Fruit fly (Drosophila melanogaster) whole organism, prepupa: ENCODE measurements around the gene oaf.

ENCODE experiments used
- Blimp-1 ChIP-seq: fragments of 200-800 bp; sonication (Bioruptor generic); optimal IDR thresholded peaks from 3 replicates; lab custom pipeline; 2017; ENCODE audit warnings: missing biosample characterization, missing genetic modification characterization, mild to moderate bottlenecking, moderate library complexity, missing genetic modification reagents
- CG10631 ChIP-seq: fragments of 200-800 bp; sonication (Bioruptor generic); optimal IDR thresholded peaks from 2 replicates; lab custom pipeline; 2016; ENCODE audit warnings: missing biosample characterization, missing genetic modification characterization
- CG11294 ChIP-seq: fragments of 200-800 bp; sonication (Bioruptor generic); IDR thresholded peaks from 2 replicates; pipeline ENCODE4 v1.3.6; 2022; ENCODE audit warnings: missing biosample characterization, missing genetic modification characterization
- CG11762 ChIP-seq: fragments of 200-800 bp; sonication (Bioruptor generic); optimal IDR thresholded peaks from 3 replicates; lab custom pipeline; 2016; ENCODE audit warnings: missing biosample characterization, missing genetic modification characterization; ENCODE audit not compliant: insufficient read depth
- CG11902 ChIP-seq: fragments of 200-800 bp; sonication (Bioruptor generic); optimal IDR thresholded peaks from 3 replicates; lab custom pipeline; 2016; ENCODE audit warnings: missing biosample characterization, missing genetic modification characterization
- CG15336 ChIP-seq: fragments of 200-800 bp; sonication (Bioruptor generic); IDR thresholded peaks from 2 replicates; pipeline ENCODE4 v1.3.6; 2022; ENCODE audit warnings: missing biosample characterization, missing genetic modification characterization
- CG1621 ChIP-seq: fragments of 200-800 bp; sonication (Bioruptor generic); optimal IDR thresholded peaks from 3 replicates; lab custom pipeline; 2018; ENCODE audit warnings: missing biosample characterization, mild to moderate bottlenecking, missing genetic modification characterization
- CG16779 ChIP-seq: fragments of 200-800 bp; sonication (Bioruptor generic); optimal IDR thresholded peaks from 3 replicates; lab custom pipeline; 2017; ENCODE audit warnings: missing biosample characterization, mild to moderate bottlenecking, missing genetic modification characterization
- CG3032 ChIP-seq: fragments of 200-800 bp; optimal IDR thresholded peaks from 2 replicates; lab custom pipeline; 2019; ENCODE audit warnings: missing biosample characterization, mild to moderate bottlenecking, missing genetic modification characterization, moderate library complexity
- CG31627 ChIP-seq: fragments of 200-800 bp; sonication (Bioruptor generic); optimal IDR thresholded peaks from 3 replicates; lab custom pipeline; 2016; ENCODE audit warnings: missing biosample characterization, missing genetic modification characterization
- CG32006 ChIP-seq: fragments of 200-800 bp; sonication (Bioruptor generic); optimal IDR thresholded peaks from 3 replicates; lab custom pipeline; 2017; ENCODE audit warnings: missing biosample characterization, mild to moderate bottlenecking, missing genetic modification characterization
- CG34406 ChIP-seq: fragments of 200-800 bp; sonication (Bioruptor generic); optimal IDR thresholded peaks from 3 replicates; lab custom pipeline; 2016; ENCODE audit warnings: missing biosample characterization, missing genetic modification characterization
- CG3919 ChIP-seq: fragments of 200-800 bp; sonication (Bioruptor generic); optimal IDR thresholded peaks from 3 replicates; lab custom pipeline; 2016; ENCODE audit warnings: missing biosample characterization, missing genetic modification characterization
- CG4318 ChIP-seq: fragments of 200-800 bp; sonication (Bioruptor generic); optimal IDR thresholded peaks from 3 replicates; lab custom pipeline; 2017; ENCODE audit warnings: missing biosample characterization, mild to moderate bottlenecking, missing genetic modification characterization
- CG6163 ChIP-seq: fragments of 200-800 bp; sonication (Bioruptor generic); IDR thresholded peaks from 3 replicates; pipeline ENCODE4 v1.3.6; 2022; ENCODE audit warnings: missing biosample characterization, missing genetic modification characterization
- CG6276 ChIP-seq: fragments of 200-800 bp; sonication (Bioruptor generic); optimal IDR thresholded peaks from 2 replicates; lab custom pipeline; 2017; ENCODE audit warnings: missing biosample characterization, mild to moderate bottlenecking, missing genetic modification characterization
- CG6808 ChIP-seq: fragments of 200-800 bp; sonication (Bioruptor generic); optimal IDR thresholded peaks from 3 replicates; lab custom pipeline; 2017; ENCODE audit warnings: missing biosample characterization, missing genetic modification characterization, mild to moderate bottlenecking, moderate library complexity, missing genetic modification reagents
- CG6854 ChIP-seq: fragments of 200-800 bp; sonication (Bioruptor generic); optimal IDR thresholded peaks from 2 replicates; lab custom pipeline; 2017; ENCODE audit warnings: missing biosample characterization, mild to moderate bottlenecking, missing genetic modification characterization
- CG7368 ChIP-seq: fragments of 200-800 bp; sonication (Bioruptor generic); optimal IDR thresholded peaks from 3 replicates; lab custom pipeline; 2016; ENCODE audit warnings: missing biosample characterization, missing genetic modification characterization
- CG8119 ChIP-seq: fragments of 200-800 bp; sonication (Bioruptor generic); IDR thresholded peaks from 3 replicates; pipeline ENCODE4 v1.3.6; 2022; ENCODE audit warnings: missing biosample characterization, missing genetic modification characterization
- CG8319 ChIP-seq: fragments of 200-800 bp; sonication (Bioruptor generic); optimal IDR thresholded peaks from 3 replicates; lab custom pipeline; 2016; ENCODE audit warnings: missing biosample characterization, missing genetic modification characterization
- CG8632 ChIP-seq: fragments of 200-800 bp; sonication (Bioruptor generic); optimal IDR thresholded peaks from 3 replicates; lab custom pipeline; 2016; ENCODE audit warnings: missing biosample characterization, missing genetic modification characterization
- Eip75B ChIP-seq: fragments of 200-800 bp; sonication (Bioruptor generic); optimal IDR thresholded peaks from 3 replicates; lab custom pipeline; 2016; ENCODE audit warnings: missing biosample characterization, missing genetic modification characterization
- Eip78C ChIP-seq: fragments of 200-800 bp; sonication (Bioruptor generic); peaks from one replicate; lab custom pipeline; 2016; ENCODE audit warnings: missing biosample characterization, missing genetic modification characterization
- Eip93F ChIP-seq: fragments of 200-800 bp; sonication (Bioruptor generic); optimal IDR thresholded peaks from 2 replicates; lab custom pipeline; 2016; ENCODE audit warnings: missing biosample characterization, mild to moderate bottlenecking, missing genetic modification characterization
- Ets21C ChIP-seq: fragments of 200-800 bp; sonication (Bioruptor generic); optimal IDR thresholded peaks from 3 replicates; lab custom pipeline; 2016; ENCODE audit warnings: missing biosample characterization, missing genetic modification characterization
- Ets96B ChIP-seq: fragments of 200-800 bp; optimal IDR thresholded peaks from 2 replicates; lab custom pipeline; 2019; ENCODE audit warnings: missing biosample characterization, mild to moderate bottlenecking, missing genetic modification characterization, moderate library complexity
- Gug ChIP-seq: fragments of 200-800 bp; sonication (Bioruptor generic); IDR thresholded peaks from 2 replicates; pipeline ENCODE4 v1.3.6; 2022; ENCODE audit warnings: missing biosample characterization, missing genetic modification characterization
- Hr39 ChIP-seq: fragments of 200-800 bp; sonication (Bioruptor generic); optimal IDR thresholded peaks from 2 replicates; lab custom pipeline; 2016; ENCODE audit warnings: missing biosample characterization, missing genetic modification characterization
- Hr4 ChIP-seq: fragments of 200-800 bp; sonication (Bioruptor generic); optimal IDR thresholded peaks from 3 replicates; lab custom pipeline; 2016; ENCODE audit warnings: missing biosample characterization, missing genetic modification characterization
- Lpt ChIP-seq: fragments of 200-800 bp; sonication (Bioruptor generic); optimal IDR thresholded peaks from 3 replicates; lab custom pipeline; 2016; ENCODE audit warnings: missing biosample characterization, missing genetic modification characterization
- Met ChIP-seq: fragments of 200-800 bp; sonication (Bioruptor generic); optimal IDR thresholded peaks from 3 replicates; lab custom pipeline; 2016; ENCODE audit warnings: missing biosample characterization, missing genetic modification characterization
- OdsH ChIP-seq: fragments of 200-800 bp; sonication (Bioruptor generic); optimal IDR thresholded peaks from 3 replicates; lab custom pipeline; 2016; ENCODE audit warnings: missing biosample characterization, missing genetic modification characterization
- Smox ChIP-seq: fragments of 200-800 bp; sonication (Bioruptor generic); optimal IDR thresholded peaks from 3 replicates; lab custom pipeline; 2016; ENCODE audit warnings: missing biosample characterization, missing genetic modification characterization
- Sox102F ChIP-seq: fragments of 200-800 bp; sonication (Bioruptor generic); optimal IDR thresholded peaks from 2 replicates; lab custom pipeline; 2016; ENCODE audit warnings: missing biosample characterization, mild to moderate bottlenecking, missing genetic modification characterization
- Sox14 ChIP-seq: fragments of 200-800 bp; sonication (Bioruptor generic); optimal IDR thresholded peaks from 3 replicates; lab custom pipeline; 2016; ENCODE audit warnings: missing biosample characterization, missing genetic modification characterization
- Sox15 ChIP-seq: fragments of 200-800 bp; sonication (Bioruptor generic); optimal IDR thresholded peaks from 3 replicates; lab custom pipeline; 2016; ENCODE audit warnings: missing biosample characterization, missing genetic modification characterization
- achi ChIP-seq: fragments of 200-800 bp; sonication (Bioruptor generic); optimal IDR thresholded peaks from 3 replicates; lab custom pipeline; 2016; ENCODE audit warnings: missing biosample characterization, missing genetic modification characterization
- acj6 ChIP-seq: fragments of 200-800 bp; sonication (Bioruptor generic); optimal IDR thresholded peaks from 3 replicates; lab custom pipeline; 2016; ENCODE audit warnings: missing biosample characterization, missing genetic modification characterization
- cyc ChIP-seq: fragments of 200-800 bp; sonication (Bioruptor generic); optimal IDR thresholded peaks from 3 replicates; lab custom pipeline; 2016; ENCODE audit warnings: missing biosample characterization, missing genetic modification characterization
- dac ChIP-seq: fragments of 200-800 bp; sonication (Bioruptor generic); optimal IDR thresholded peaks from 2 replicates; lab custom pipeline; 2017; ENCODE audit warnings: missing biosample characterization, mild to moderate bottlenecking, missing genetic modification characterization
- dsx ChIP-seq: fragments of 200-800 bp; optimal IDR thresholded peaks from 3 replicates; lab custom pipeline; 2019; ENCODE audit warnings: missing biosample characterization, mild to moderate bottlenecking, missing genetic modification characterization, moderate library complexity; ENCODE audit not compliant: poor library complexity, severe bottlenecking
- eg ChIP-seq: fragments of 200-800 bp; sonication (Bioruptor generic); IDR thresholded peaks from 3 replicates; pipeline ENCODE4 v1.3.6; 2022; ENCODE audit warnings: missing biosample characterization, missing genetic modification characterization
- esn ChIP-seq: fragments of 200-800 bp; sonication (Bioruptor generic); optimal IDR thresholded peaks from 2 replicates; lab custom pipeline; 2016; ENCODE audit warnings: missing biosample characterization, mild to moderate bottlenecking, missing genetic modification characterization, moderate library complexity
- fd85E ChIP-seq: fragments of 200-800 bp; sonication (Bioruptor generic); optimal IDR thresholded peaks from 3 replicates; lab custom pipeline; 2016; ENCODE audit warnings: missing biosample characterization, missing genetic modification characterization
- fkh ChIP-seq: fragments of 200-800 bp; sonication (Bioruptor generic); optimal IDR thresholded peaks from 3 replicates; lab custom pipeline; 2017; ENCODE audit warnings: missing biosample characterization, mild to moderate bottlenecking, missing genetic modification characterization, moderate library complexity
- lz ChIP-seq: fragments of 200-800 bp; sonication (Bioruptor generic); optimal IDR thresholded peaks from 3 replicates; lab custom pipeline; 2016; ENCODE audit warnings: missing biosample characterization, missing genetic modification characterization
- pdm3 ChIP-seq: fragments of 200-800 bp; sonication (Bioruptor generic); optimal IDR thresholded peaks from 3 replicates; lab custom pipeline; 2016; ENCODE audit warnings: missing biosample characterization, missing genetic modification characterization
- salr ChIP-seq, 2 experiments: fragments of 200-800 bp; sonication (Bioruptor generic); optimal IDR thresholded peaks; 3 replicates each; lab custom pipeline; 2016 to 2018; ENCODE audit warnings: missing biosample characterization in 2 of 2, missing genetic modification characterization in 2 of 2, mild to moderate bottlenecking in 1 of 2
- ss ChIP-seq, 2 experiments: fragments of 200-800 bp; sonication (Bioruptor generic); optimal IDR thresholded peaks; 2 replicates in 1 of 2; 3 replicates in 1 of 2; lab custom pipeline; 2017 to 2018; ENCODE audit warnings: mild to moderate bottlenecking in 2 of 2, missing biosample characterization in 2 of 2, missing genetic modification characterization in 2 of 2, moderate library complexity in 1 of 2
- svp ChIP-seq: fragments of 200-800 bp; sonication (Bioruptor generic); peaks from one replicate; lab custom pipeline; 2016; ENCODE audit warnings: missing biosample characterization, missing genetic modification characterization
- topi ChIP-seq: fragments of 200-800 bp; sonication (Bioruptor generic); optimal IDR thresholded peaks from 3 replicates; lab custom pipeline; 2016; ENCODE audit warnings: missing biosample characterization, missing genetic modification characterization
- vri ChIP-seq: fragments of 200-800 bp; sonication (Bioruptor generic); optimal IDR thresholded peaks from 3 replicates; lab custom pipeline; 2016; ENCODE audit warnings: missing biosample characterization, mild to moderate bottlenecking, missing genetic modification characterization

Gene oaf

DNA sequence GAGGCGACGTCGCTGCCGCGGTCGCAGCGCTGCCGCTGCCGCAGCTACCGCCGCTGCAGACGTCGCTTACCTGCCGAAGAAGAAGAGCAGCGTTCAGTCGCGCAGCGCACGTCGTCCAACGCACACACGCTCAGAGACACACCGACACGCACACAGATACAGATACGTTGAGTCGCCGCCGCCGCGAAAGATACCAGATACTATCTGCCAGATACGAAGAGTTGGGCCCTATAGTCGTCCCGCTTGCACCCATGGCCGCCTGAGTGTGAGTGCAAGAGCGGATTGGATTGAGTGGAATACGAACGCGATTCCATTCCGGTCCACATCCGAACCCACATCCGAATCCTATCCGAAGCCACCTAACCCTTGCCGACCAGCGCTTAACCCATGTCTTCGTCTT lies 38.1 kb upstream of the oaf start:
- TF ChIP-seq Lpt (GFP tag; lab: Kevin White, UChicago) (no peak), Eip75B (no peak), CG34406 (GFP tag; lab: Kevin White, UChicago) (no peak), CG11902 (GFP tag; lab: Kevin White, UChicago) (no peak), CG8119 (0 out of 3 replicates have a peak, but pooled peaks have one; percentile 22), CG31627 (no peak), Gug (no peak), Hr4 (no peak), fkh (GFP tag; lab: Kevin White, UChicago) (no peak), CG6163 (GFP tag; lab: Robert Waterston, UW) (0 out of 3 replicates have a peak, but pooled peaks have one; percentile 29), CG3919 (GFP tag; lab: Kevin White, UChicago) (no peak), Sox15 (GFP tag; lab: Kevin White, UChicago) (no peak), topi (no peak), cyc (no peak), achi (GFP tag; lab: Kevin White, UChicago) (no peak), Ets96B (tag; lab: Kevin White, UChicago) (no peak), CG8319 (GFP tag; lab: Kevin White, UChicago) (no peak), lz (GFP tag; lab: Kevin White, UChicago) (no peak), CG8632 (GFP tag; lab: Kevin White, UChicago) (no peak), fd85E (GFP tag; lab: Kevin White, UChicago) (no peak), vri (GFP tag; lab: Kevin White, UChicago) (no peak), Eip78C (GFP tag; lab: Kevin White, UChicago) (peak; percentile 59), CG11762 (GFP tag; lab: Kevin White, UChicago) (no peak), acj6 (no peak), CG6854 (GFP tag; lab: Kevin White, UChicago) (no peak), CG1621 (peak; percentile 15), dsx (GFP tag; lab: Kevin White, UChicago) (no peak), CG16779 (no peak), CG4318 (GFP tag; lab: Kevin White, UChicago) (no peak), esn (GFP tag; lab: Kevin White, UChicago) (no peak), Sox102F (GFP tag; lab: Kevin White, UChicago) (no peak), OdsH (GFP tag; lab: Kevin White, UChicago) (no peak), CG32006 (GFP tag; lab: Kevin White, UChicago) (no peak), CG15336 (GFP tag; lab: Robert Waterston, UW) (no peak), Blimp-1 (GFP tag; lab: Kevin White, UChicago) (no peak), svp (peak; percentile 1), CG7368 (GFP tag; lab: Kevin White, UChicago) (no peak), Smox (no peak), pdm3 (GFP tag; lab: Kevin White, UChicago) (no peak), CG3032 (no peak), Sox14 (GFP tag; lab: Kevin White, UChicago) (no peak), CG6808 (GFP tag; lab: Kevin White, UChicago) (no peak), eg (GFP tag; lab: Robert Waterston, UW) (0 out of 3 replicates have a peak, but pooled peaks have one; percentile 8), CG10631 (GFP tag; lab: Kevin White, UChicago) (no peak), salr (GFP tag; optimal IDR thresholded peaks at IDR 0.05; lab: Kevin White, UChicago) (no peak), Hr39 (GFP tag; lab: Kevin White, UChicago) (no peak), Ets21C (no peak), Eip93F (GFP tag; lab: Kevin White, UChicago) (no peak), CG6276 (GFP tag; lab: Kevin White, UChicago) (no peak), CG11294 (no peak), Met (no peak), dac (GFP tag; lab: Kevin White, UChicago) (no peak), ss (GFP tag; optimal IDR thresholded peaks at IDR 0.05; lab: Kevin White, UChicago) (peak in 1 of 2 experiments; percentile 24)
